Worm (Caenorhabditis elegans): Measurements from ENCODE around the gene W07G4.7.

Gene W07G4.7

ce11 chrV:12999559-12999958, 34.9 kb downstream of the W07G4.7 start, which contains the start of gene far-4:
TSS of gene far-4 (minus strand) at chrV:12999659.
- no peak for TF ChIP-seq ama-1 (optimal IDR thresholded peaks at IDR 0.05)

- TF ChIP-seq pag-3 (tag; optimal IDR thresholded peaks at IDR 0.05; ENCODE audit: borderline replicate concordance) (no peak), ets-4 (tag; optimal IDR thresholded peaks at IDR 0.05) (no peak), hlh-8 (tag; optimal IDR thresholded peaks at IDR 0.05) (no peak), tbx-2 (tag; optimal IDR thresholded peaks at IDR 0.05) (no peak), hlh-13 (GFP tag; optimal IDR thresholded peaks at IDR 0.05) (no peak), nfya-1 (tag; optimal IDR thresholded peaks at IDR 0.05) (no peak), C38D4.7 (GFP tag; optimal IDR thresholded peaks at IDR 0.05) (no peak), ceh-14 (tag; optimal IDR thresholded peaks at IDR 0.05) (no peak), pqm-1 (tag; optimal IDR thresholded peaks at IDR 0.05) (no peak), ama-1 (optimal IDR thresholded peaks at IDR 0.05) (no peak), fkh-6 (tag; optimal IDR thresholded peaks at IDR 0.05) (no peak), ceh-45 (GFP tag; IDR thresholded peaks at IDR 0.05) (no peak), pros-1 (tag; optimal IDR thresholded peaks at IDR 0.05) (no peak), fkh-10 (GFP tag; optimal IDR thresholded peaks at IDR 0.05) (no peak), F13H6.1 (tag; optimal IDR thresholded peaks at IDR 0.05) (no peak)
Measured at ce11 chrV:12997422-12997821, 37.1 kb downstream of the W07G4.7 start, which contains the start of gene far-3. TSS of gene far-3 (minus strand) at chrV:12997522.

ce11 chrV:12995269-12995668, 39.2 kb downstream of the W07G4.7 start, which contains the start of gene far-5:
TSS of gene far-5 (plus strand) at chrV:12995569.
- TF ChIP-seq ceh-34 (tag; optimal IDR thresholded peaks at IDR 0.05) (no peak), dmd-4 (tag; optimal IDR thresholded peaks at IDR 0.05; ENCODE audit: borderline replicate concordance) (no peak), mec-3 (tag; optimal IDR thresholded peaks at IDR 0.05; ENCODE audit: borderline replicate concordance) (no peak), ceh-14 (tag; optimal IDR thresholded peaks at IDR 0.05) (no peak), fax-1 (tag; optimal IDR thresholded peaks at IDR 0.05) (no peak), sox-2 (GFP tag; IDR thresholded peaks at IDR 0.05) (no peak), ttx-3 (tag; optimal IDR thresholded peaks at IDR 0.05) (no peak), pha-4 (tag; optimal IDR thresholded peaks at IDR 0.05) (no peak), ama-1 (optimal IDR thresholded peaks at IDR 0.05) (no peak), unc-86 (tag; optimal IDR thresholded peaks at IDR 0.05) (no peak), C08G9.2 (tag; optimal IDR thresholded peaks at IDR 0.05) (no peak), T23F11.4 (GFP tag; optimal IDR thresholded peaks at IDR 0.05) (no peak), che-1 (tag; optimal IDR thresholded peaks at IDR 0.05) (no peak), ceh-31 (tag; optimal IDR thresholded peaks at IDR 0.05) (no peak), ceh-24 (tag; optimal IDR thresholded peaks at IDR 0.05) (no peak), nhr-11 (tag; optimal IDR thresholded peaks at IDR 0.05) (no peak), pqm-1 (tag; optimal IDR thresholded peaks at IDR 0.05) (no peak), hlh-13 (GFP tag; optimal IDR thresholded peaks at IDR 0.05) (no peak), nfya-1 (tag; optimal IDR thresholded peaks at IDR 0.05) (no peak), ceh-22 (tag; optimal IDR thresholded peaks at IDR 0.05) (no peak)

ce11 chrV:12992891-12993290, 41.6 kb downstream of the W07G4.7 start, which contains the start of the genes F15B9.11 and dsl-7:
TSS of gene F15B9.11 (minus strand) at chrV:12992895.
TSS of gene dsl-7 (plus strand) at chrV:12993150.
- no peak for TF ChIP-seq Y22D7AL.16 (tag; optimal IDR thresholded peaks at IDR 0.05)
- TF ChIP-seq unc-3 (GFP tag; conservative IDR thresholded peaks at IDR 0.05): no peak
- no peak for TF ChIP-seq unc-3 (tag; optimal IDR thresholded peaks at IDR 0.05)
- TF ChIP-seq ztf-16 (tag; optimal IDR thresholded peaks at IDR 0.05): no peak
- TF ChIP-seq sox-4 (tag; optimal IDR thresholded peaks at IDR 0.05): no peak
- no peak for TF ChIP-seq K09A11.1 (tag; optimal IDR thresholded peaks at IDR 0.05; ENCODE audit: insufficient read depth)
- TF ChIP-seq mec-3 (tag; optimal IDR thresholded peaks at IDR 0.05; ENCODE audit: borderline replicate concordance): no peak
- no peak for TF ChIP-seq dmd-4 (tag; optimal IDR thresholded peaks at IDR 0.05; ENCODE audit: borderline replicate concordance)
- TF ChIP-seq C08G9.2 (tag; optimal IDR thresholded peaks at IDR 0.05): no peak
- no peak for TF ChIP-seq ceh-9 (tag; optimal IDR thresholded peaks at IDR 0.05)
- no peak for TF ChIP-seq unc-86 (tag; optimal IDR thresholded peaks at IDR 0.05)
- TF ChIP-seq che-1 (tag; optimal IDR thresholded peaks at IDR 0.05): no peak
- TF ChIP-seq ceh-31 (tag; optimal IDR thresholded peaks at IDR 0.05): no peak
- TF ChIP-seq pha-4 (tag; optimal IDR thresholded peaks at IDR 0.05): no peak
- no peak for TF ChIP-seq pat-9 (tag; optimal IDR thresholded peaks at IDR 0.05)

Data from whole organism, late embryonic.